Fruit fly (Drosophila melanogaster) whole organism, embryonic: ENCODE measurements around the gene CG2691.
A peak's percentile ranks its signal among the peaks of the same experiment; 100 is the strongest.

Experiments used
- Abd-B ChIP-seq: fragments of 200-800 bp; sonication (Bioruptor generic); optimal IDR thresholded peaks from 2 replicates; lab custom pipeline; 2018; ENCODE audit warnings: missing biosample characterization, mild to moderate bottlenecking, missing genetic modification characterization, moderate library complexity
- Aef1 ChIP-seq: fragments of 200-800 bp; sonication (Bioruptor generic); IDR thresholded peaks from 3 replicates; pipeline ENCODE4 v1.3.6; 2022; ENCODE audit warnings: missing biosample characterization, missing genetic modification characterization
- C15 ChIP-seq: fragments of 200-800 bp; sonication (Bioruptor generic); IDR thresholded peaks from 3 replicates; pipeline ENCODE4 v1.3.6; 2022; ENCODE audit warnings: missing biosample characterization, missing genetic modification characterization
- CG13296 ChIP-seq: fragments of 200-800 bp; sonication (Bioruptor generic); optimal IDR thresholded peaks from 3 replicates; lab custom pipeline; 2018; ENCODE audit warnings: missing biosample characterization, mild to moderate bottlenecking, missing genetic modification characterization
- CG13424 ChIP-seq: fragments of 200-800 bp; sonication (Bioruptor generic); optimal IDR thresholded peaks from 2 replicates; lab custom pipeline; 2019; ENCODE audit warnings: missing biosample characterization, mild to moderate bottlenecking, missing genetic modification characterization, moderate library complexity
- CG15011 ChIP-seq: fragments of 200-800 bp; sonication (Bioruptor generic); optimal IDR thresholded peaks from 3 replicates; lab custom pipeline; 2018; ENCODE audit warnings: missing biosample characterization, mild to moderate bottlenecking, missing genetic modification characterization
- CG17829 ChIP-seq: fragments of 200-800 bp; optimal IDR thresholded peaks from 2 replicates; lab custom pipeline; 2019; ENCODE audit warnings: missing biosample characterization, mild to moderate bottlenecking, missing genetic modification characterization, moderate library complexity
- CG18476 ChIP-seq: fragments of 200-800 bp; sonication (Bioruptor generic); optimal IDR thresholded peaks from 2 replicates; lab custom pipeline; 2016; ENCODE audit warnings: missing biosample characterization, mild to moderate bottlenecking, missing genetic modification characterization
- CG31388 ChIP-seq: fragments of 200-800 bp; sonication (Bioruptor generic); optimal IDR thresholded peaks from 2 replicates; lab custom pipeline; 2016; ENCODE audit warnings: missing biosample characterization, missing genetic modification characterization
- CG32767 ChIP-seq: fragments of 200-800 bp; sonication (Bioruptor generic); IDR thresholded peaks from 2 replicates; pipeline ENCODE4 v1.3.6; 2022; ENCODE audit warnings: missing biosample characterization, missing genetic modification characterization
- CG4730 ChIP-seq: fragments of 200-800 bp; sonication (Bioruptor generic); IDR thresholded peaks from 2 replicates; pipeline ENCODE4 v1.3.6; 2022; ENCODE audit warnings: missing biosample characterization, missing genetic modification characterization
- CG6175 ChIP-seq: fragments of 200-800 bp; sonication (Bioruptor generic); IDR thresholded peaks from 3 replicates; pipeline ENCODE4 v1.3.6; 2022; ENCODE audit warnings: missing biosample characterization, missing genetic modification characterization
- CG6254 ChIP-seq: fragments of 200-800 bp; sonication (Bioruptor generic); optimal IDR thresholded peaks from 3 replicates; lab custom pipeline; 2017; ENCODE audit warnings: mild to moderate bottlenecking, missing biosample characterization, missing genetic modification reagents, missing genetic modification characterization
- CG6854 ChIP-seq: fragments of 200-800 bp; sonication (Bioruptor generic); optimal IDR thresholded peaks from 3 replicates; lab custom pipeline; 2017; ENCODE audit warnings: missing biosample characterization, mild to moderate bottlenecking, missing genetic modification characterization
- CG7556 ChIP-seq: fragments of 200-800 bp; sonication (Bioruptor generic); optimal IDR thresholded peaks from 2 replicates; lab custom pipeline; 2017; ENCODE audit warnings: missing biosample characterization, mild to moderate bottlenecking, missing genetic modification characterization
- CG8359 ChIP-seq: fragments of 200-800 bp; sonication (Bioruptor generic); optimal IDR thresholded peaks from 2 replicates; lab custom pipeline; 2017; ENCODE audit warnings: missing biosample characterization, mild to moderate bottlenecking, missing genetic modification characterization, borderline replicate concordance
- CG9215 ChIP-seq: fragments of 200-800 bp; sonication (Bioruptor generic); IDR thresholded peaks from 2 replicates; pipeline ENCODE4 v1.3.6; 2022; ENCODE audit warnings: missing biosample characterization, missing genetic modification characterization
- CG9797 ChIP-seq: fragments of 200-800 bp; sonication (Bioruptor generic); optimal IDR thresholded peaks from 3 replicates; lab custom pipeline; 2018; ENCODE audit warnings: missing biosample characterization, mild to moderate bottlenecking, missing genetic modification characterization
- D19B ChIP-seq: fragments of 200-800 bp; sonication (Bioruptor generic); optimal IDR thresholded peaks from 2 replicates; lab custom pipeline; 2017; ENCODE audit warnings: missing biosample characterization, mild to moderate bottlenecking, missing genetic modification characterization
- H15 ChIP-seq: fragments of 200-800 bp; sonication (Bioruptor generic); IDR thresholded peaks from 3 replicates; pipeline ENCODE4 v1.3.6; 2022; ENCODE audit warnings: missing biosample characterization, missing genetic modification characterization
- HLHmδ ChIP-seq: fragments of 200-800 bp; sonication (Bioruptor generic); optimal IDR thresholded peaks from 2 replicates; lab custom pipeline; 2018; ENCODE audit warnings: missing biosample characterization, mild to moderate bottlenecking, missing genetic modification characterization, moderate library complexity
- Kr ChIP-seq: fragments of 200-800 bp; sonication (Bioruptor generic); optimal IDR thresholded peaks from 2 replicates; lab custom pipeline; 2017; ENCODE audit warnings: missing biosample characterization, mild to moderate bottlenecking, missing genetic modification characterization
- Meics ChIP-seq: fragments of 200-800 bp; sonication (Bioruptor generic); optimal IDR thresholded peaks from 2 replicates; lab custom pipeline; 2017; ENCODE audit warnings: missing biosample characterization, mild to moderate bottlenecking, missing genetic modification characterization
- Nf-YB ChIP-seq: fragments of 200-800 bp; sonication (Bioruptor generic); optimal IDR thresholded peaks from 3 replicates; lab custom pipeline; 2019; ENCODE audit warnings: missing biosample characterization, mild to moderate bottlenecking, missing genetic modification characterization, moderate library complexity
- Opbp ChIP-seq: fragments of 200-800 bp; sonication (Bioruptor generic); IDR thresholded peaks from 3 replicates; pipeline ENCODE4 v1.3.6; 2022; ENCODE audit warnings: missing biosample characterization, missing genetic modification characterization; ENCODE audit not compliant: partially characterized antibody
- Scr ChIP-seq: fragments of 200-800 bp; sonication (Bioruptor generic); IDR thresholded peaks from 2 replicates; pipeline ENCODE4 v1.3.6; 2022; ENCODE audit warnings: missing biosample characterization, missing genetic modification characterization; ENCODE audit not compliant: partially characterized antibody
- Taf1 ChIP-seq: fragments of 200-800 bp; sonication (Bioruptor generic); IDR thresholded peaks from 2 replicates; pipeline ENCODE4 v1.3.6; 2022; ENCODE audit warnings: missing biosample characterization, missing genetic modification characterization
- ac ChIP-seq: fragments of 200-800 bp; sonication (Bioruptor generic); optimal IDR thresholded peaks from 3 replicates; lab custom pipeline; 2017; ENCODE audit warnings: missing biosample characterization, mild to moderate bottlenecking, missing genetic modification characterization
- amos ChIP-seq: fragments of 200-800 bp; sonication (Bioruptor generic); IDR thresholded peaks from 2 replicates; pipeline ENCODE4 v1.3.6; 2022; ENCODE audit warnings: missing biosample characterization, missing genetic modification characterization; ENCODE audit not compliant: partially characterized antibody
- bbx ChIP-seq: fragments of 200-800 bp; sonication (Bioruptor generic); IDR thresholded peaks from 2 replicates; pipeline ENCODE4 v1.3.6; 2022; ENCODE audit warnings: missing biosample characterization, missing genetic modification characterization; ENCODE audit not compliant: partially characterized antibody
- ci ChIP-seq: fragments of 200-800 bp; sonication (Bioruptor generic); IDR thresholded peaks from 3 replicates; pipeline ENCODE4 v1.3.6; 2022; ENCODE audit warnings: missing biosample characterization, missing genetic modification characterization
- dan ChIP-seq: fragments of 200-800 bp; sonication (Bioruptor generic); IDR thresholded peaks from 2 replicates; pipeline ENCODE4 v1.3.6; 2022; ENCODE audit warnings: missing biosample characterization, missing genetic modification characterization
- dimm ChIP-seq: fragments of 200-800 bp; sonication (Bioruptor generic); IDR thresholded peaks from 2 replicates; pipeline ENCODE4 v1.3.6; 2022; ENCODE audit warnings: missing biosample characterization, missing genetic modification characterization
- fu2 ChIP-seq: fragments of 200-800 bp; sonication (Bioruptor generic); optimal IDR thresholded peaks from 2 replicates; lab custom pipeline; 2016; ENCODE audit warnings: missing biosample characterization, missing genetic modification characterization
- gem ChIP-seq: fragments of 200-800 bp; sonication (Bioruptor generic); optimal IDR thresholded peaks from 2 replicates; lab custom pipeline; 2019; ENCODE audit warnings: missing biosample characterization, mild to moderate bottlenecking, missing genetic modification characterization, moderate library complexity
- gro ChIP-seq: fragments of 200-800 bp; sonication (Bioruptor generic); optimal IDR thresholded peaks from 2 replicates; lab custom pipeline; 2016; ENCODE audit warnings: missing biosample characterization, missing genetic modification characterization
- jumu ChIP-seq: fragments of 200-800 bp; sonication (Bioruptor generic); optimal IDR thresholded peaks from 3 replicates; lab custom pipeline; 2016; ENCODE audit warnings: missing biosample characterization, missing genetic modification characterization
- kah ChIP-seq: fragments of 200-800 bp; sonication (Bioruptor generic); optimal IDR thresholded peaks from 2 replicates; lab custom pipeline; 2018; ENCODE audit warnings: missing biosample characterization, mild to moderate bottlenecking, missing genetic modification characterization
- ken ChIP-seq: fragments of 200-800 bp; sonication (Bioruptor generic); IDR thresholded peaks from 3 replicates; pipeline ENCODE4 v1.3.6; 2022; ENCODE audit warnings: missing biosample characterization, missing genetic modification characterization
- onecut ChIP-seq: fragments of 200-800 bp; sonication (Bioruptor generic); IDR thresholded peaks from 2 replicates; pipeline ENCODE4 v1.3.6; 2022; ENCODE audit warnings: missing biosample characterization, missing genetic modification characterization
- pho ChIP-seq: fragments of 200-800 bp; sonication (Bioruptor generic); optimal IDR thresholded peaks from 2 replicates; lab custom pipeline; 2016; ENCODE audit warnings: missing biosample characterization, missing genetic modification characterization
- prd ChIP-seq, 3 experiments: fragments of >200 bp in 2 of 3; fragments of 200-800 bp in 1 of 3; sonication (Bioruptor generic) in 1 of 3; optimal IDR thresholded peaks in 2 of 3; IDR thresholded peaks in 1 of 3; 2 replicates in 2 of 3; 3 replicates in 1 of 3; pipeline versions ENCODE4 v1.3.6 to Lab custom; 2017 to 2022; ENCODE audit warnings: missing biosample characterization in 1 of 3, missing genetic modification characterization in 1 of 3
- schlank ChIP-seq: fragments of 200-800 bp; sonication (Bioruptor generic); optimal IDR thresholded peaks from 2 replicates; lab custom pipeline; 2018; ENCODE audit warnings: missing biosample characterization, mild to moderate bottlenecking, missing genetic modification characterization
- sd ChIP-seq: fragments of 200-800 bp; sonication (Bioruptor generic); optimal IDR thresholded peaks from 3 replicates; lab custom pipeline; 2018; ENCODE audit warnings: missing biosample characterization, mild to moderate bottlenecking, missing genetic modification characterization, moderate library complexity
- sob ChIP-seq: fragments of 200-800 bp; sonication (Bioruptor generic); IDR thresholded peaks from 2 replicates; pipeline ENCODE4 v1.3.6; 2022; ENCODE audit warnings: missing biosample characterization, missing genetic modification characterization
- sqz ChIP-seq: fragments of 200-800 bp; sonication (Bioruptor generic); optimal IDR thresholded peaks from 3 replicates; lab custom pipeline; 2018; ENCODE audit warnings: missing biosample characterization, mild to moderate bottlenecking, missing genetic modification characterization
- ssp ChIP-seq: fragments of 200-800 bp; sonication (Bioruptor generic); IDR thresholded peaks from 2 replicates; pipeline ENCODE4 v1.3.6; 2022; ENCODE audit warnings: missing biosample characterization, missing genetic modification characterization
- trem ChIP-seq: fragments of 200-800 bp; optimal IDR thresholded peaks from 3 replicates; lab custom pipeline; 2019; ENCODE audit warnings: missing biosample characterization, mild to moderate bottlenecking, missing genetic modification characterization, moderate library complexity

CG2691 gene

dm6 chrX:13639998-13640691 lies 15.9 kb upstream of the CG2691 start (continued):
- TF ChIP-seq CG17829 (tag; lab: Kevin White, UChicago) (peak; percentile 99), CG6854 (GFP tag; lab: Kevin White, UChicago) (peak; percentile 98), ac (GFP tag; lab: Kevin White, UChicago) (peak; percentile 85), pho (GFP tag; lab: Kevin White, UChicago) (peak; percentile 98), sqz (GFP tag; lab: Kevin White, UChicago) (peak; percentile 94), CG7556 (GFP tag; lab: Kevin White, UChicago) (peak; percentile 98), sd (tag; lab: Kevin White, UChicago) (peak; percentile 98), CG15011 (GFP tag; lab: Kevin White, UChicago) (peak; percentile 97), CG4730 (GFP tag; lab: Robert Waterston, UW) (peak; percentile 99), CG6175 (GFP tag; lab: Robert Waterston, UW) (peak; percentile 97), Opbp (GFP tag; lab: Robert Waterston, UW) (peak; percentile 52; the same call in 2 of the 3 replicates), sob (peak; percentile 99), Scr (GFP tag; lab: Robert Waterston, UW) (peak; percentile 55), CG31388 (GFP tag; lab: Kevin White, UChicago) (peak; percentile 97), Aef1 (GFP tag; lab: Robert Waterston, UW) (peak; percentile 99), CG6254 (GFP tag; lab: Kevin White, UChicago) (peak; percentile 97), jumu (GFP tag; lab: Kevin White, UChicago) (peak; percentile 99), dan (GFP tag; lab: Robert Waterston, UW) (peak; percentile 92), gro (peak; percentile 99), ssp (peak; percentile 94), gem (tag; lab: Kevin White, UChicago) (peak; percentile 99), onecut (peak; percentile 98), Kr (GFP tag; lab: Kevin White, UChicago) (peak; percentile 49), amos (no peak; the same call in 1 of the 2 replicates), Taf1 (peak; percentile 98), D19B (GFP tag; lab: Kevin White, UChicago) (peak; percentile 93), trem (tag; lab: Kevin White, UChicago) (peak; percentile 94), CG32767 (GFP tag; lab: Robert Waterston, UW) (peak; percentile 98), Abd-B (GFP tag; lab: Kevin White, UChicago) (peak; percentile 97), CG9797 (peak; percentile 58), C15 (GFP tag; lab: Robert Waterston, UW) (peak; percentile 98), H15 (peak; percentile 99), prd (optimal IDR thresholded peaks at IDR 0.05; lab: Kevin White, UChicago) (no peak), prd (GFP tag; IDR thresholded peaks at IDR 0.05; lab: Robert Waterston, UW) (peak; percentile 99), fu2 (GFP tag; lab: Kevin White, UChicago) (peak; percentile 97), CG9215 (GFP tag; lab: Robert Waterston, UW) (peak; percentile 97), HLHmδ (no peak), CG8359 (GFP tag; lab: Kevin White, UChicago) (peak; percentile 93), CG13296 (GFP tag; lab: Kevin White, UChicago) (peak; percentile 99), kah (peak; percentile 97), CG13424 (peak; percentile 99), ken (GFP tag; lab: Robert Waterston, UW) (peak; percentile 99), ci (peak; percentile 99), Nf-YB (GFP tag; lab: Kevin White, UChicago) (peak; percentile 95), Meics (GFP tag; lab: Kevin White, UChicago) (peak; percentile 99), schlank (peak; percentile 96), CG18476 (GFP tag; lab: Kevin White, UChicago) (peak; percentile 98), dimm (GFP tag; lab: Robert Waterston, UW) (peak; percentile 97), bbx (peak; percentile 46; the same call in 1 of the 2 replicates)
